Fruit fly (Drosophila melanogaster): Measurements from ENCODE around the gene CG7564.

Gene CG7564

DNA sequence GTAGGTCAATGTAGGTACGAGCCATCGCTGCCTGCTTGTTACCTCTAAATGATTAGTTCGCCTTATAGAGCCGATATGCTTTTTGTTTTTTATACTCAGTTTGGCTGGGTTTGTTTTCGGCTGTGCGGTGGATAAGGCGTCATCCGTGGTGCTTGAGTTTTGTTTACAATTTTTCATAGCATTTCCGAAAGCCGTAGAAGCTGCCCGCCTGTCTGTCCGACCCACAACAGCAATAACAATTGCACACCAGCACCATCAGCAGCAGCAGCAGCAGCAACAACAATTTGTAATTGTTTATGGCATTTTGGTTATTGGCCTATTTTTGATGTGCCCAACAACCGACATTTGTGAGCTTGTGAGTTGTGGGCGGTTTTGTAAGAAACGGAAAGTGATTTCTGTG, 54.6 kb downstream of the CG7564 start:
- TF ChIP-seq CG17806 (tag; optimal IDR thresholded peaks at IDR 0.05) (no peak), EcR (GFP tag; optimal IDR thresholded peaks at IDR 0.05) (no peak), CG10348 (GFP tag; IDR thresholded peaks at IDR 0.05) (no peak), gl (tag; optimal IDR thresholded peaks at IDR 0.05) (no peak), CG12605 (GFP tag; IDR thresholded peaks at IDR 0.05) (no peak), CG4496 (GFP tag; IDR thresholded peaks at IDR 0.05) (no peak), CG34367 (tag; optimal IDR thresholded peaks at IDR 0.05) (no peak), Snoo (tag; optimal IDR thresholded peaks at IDR 0.05) (no peak), CG15710 (tag; optimal IDR thresholded peaks at IDR 0.05) (no peak), rn (GFP tag; IDR thresholded peaks at IDR 0.05) (no peak), fd96Ca (GFP tag; IDR thresholded peaks at IDR 0.05) (no peak), Ets98B (GFP tag; IDR thresholded peaks at IDR 0.05) (no peak), Pif1A (GFP tag; optimal IDR thresholded peaks at IDR 0.05) (no peak), CG9948 (tag; optimal IDR thresholded peaks at IDR 0.05) (no peak)

DNA sequence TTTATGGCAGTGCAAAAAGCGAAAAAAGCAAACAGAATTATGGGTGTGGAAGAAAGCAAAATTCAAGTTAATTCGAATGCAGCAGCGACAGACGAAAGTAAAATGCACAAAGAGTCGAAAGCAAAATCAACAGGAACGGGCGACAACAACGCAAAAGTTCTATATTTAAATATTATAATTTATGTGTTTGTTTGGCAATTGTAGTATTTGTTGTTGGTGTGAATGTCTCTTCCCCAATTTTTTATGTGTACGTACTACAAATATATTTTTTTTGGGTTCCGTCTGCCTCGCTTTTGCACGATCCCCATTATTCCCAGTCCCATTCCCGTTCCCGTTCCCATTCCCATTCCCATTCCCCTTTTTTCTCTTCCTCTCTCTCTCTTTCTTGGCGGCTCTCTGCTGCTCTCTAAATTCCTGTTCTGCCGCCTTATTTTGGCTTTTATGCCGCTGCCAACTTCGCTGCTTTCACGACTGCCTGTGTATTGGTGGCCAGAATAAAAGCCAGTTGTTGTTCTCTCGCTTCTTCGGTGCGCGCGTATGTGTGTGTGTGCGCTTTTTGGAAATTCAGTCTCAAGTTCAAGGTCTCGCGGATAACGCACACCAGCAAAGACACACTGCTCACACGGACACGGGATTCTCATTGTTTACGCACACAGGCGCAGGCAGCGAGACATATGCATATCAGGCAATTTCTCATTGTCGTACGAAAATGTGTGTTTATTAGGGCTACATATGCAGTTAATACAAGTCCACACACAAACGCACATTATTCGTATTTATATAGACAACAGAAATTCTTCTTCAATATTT, 55.8 kb downstream of the CG7564 start:
- no peak for TF ChIP-seq CG34367 (tag; optimal IDR thresholded peaks at IDR 0.05)
- peak; percentile 80 for TF ChIP-seq CG13204 (GFP tag; optimal IDR thresholded peaks at IDR 0.05)
- TF ChIP-seq CG15710 (tag; optimal IDR thresholded peaks at IDR 0.05) = no peak
- TF ChIP-seq EcR (GFP tag; optimal IDR thresholded peaks at IDR 0.05) = peak; percentile 96
- TF ChIP-seq CG10348 (GFP tag; IDR thresholded peaks at IDR 0.05) = no peak
- peak; percentile 21 for TF ChIP-seq D1 (tag; optimal IDR thresholded peaks at IDR 0.05)
- TF ChIP-seq CG8159 (tag; optimal IDR thresholded peaks at IDR 0.05) = no peak
- no peak for TF ChIP-seq rn (GFP tag; IDR thresholded peaks at IDR 0.05)
- no peak for TF ChIP-seq CG17806 (tag; optimal IDR thresholded peaks at IDR 0.05)
- TF ChIP-seq CG14655 (GFP tag; optimal IDR thresholded peaks at IDR 0.05) = no peak
- TF ChIP-seq fd96Ca (GFP tag; IDR thresholded peaks at IDR 0.05) = 0 out of 3 replicates have a peak, but pooled peaks have one; percentile 25
- TF ChIP-seq Ets98B (GFP tag; IDR thresholded peaks at IDR 0.05) = no peak
- no peak for TF ChIP-seq CG12605 (GFP tag; IDR thresholded peaks at IDR 0.05)
- TF ChIP-seq gl (tag; optimal IDR thresholded peaks at IDR 0.05) = no peak
- TF ChIP-seq Pif1A (GFP tag; optimal IDR thresholded peaks at IDR 0.05) = no peak
- peak; percentile 50 for TF ChIP-seq Snoo (tag; optimal IDR thresholded peaks at IDR 0.05)
- no peak for TF ChIP-seq CG9948 (tag; optimal IDR thresholded peaks at IDR 0.05)
- TF ChIP-seq Pif1B (GFP tag; optimal IDR thresholded peaks at IDR 0.05) = peak; percentile 24
- TF ChIP-seq CG32121 (GFP tag; IDR thresholded peaks at IDR 0.05) = peak; percentile 40; the same call in 1 of the 2 replicates
- TF ChIP-seq CG8301 (tag; optimal IDR thresholded peaks at IDR 0.05) = no peak
- no peak for TF ChIP-seq CG4496 (GFP tag; IDR thresholded peaks at IDR 0.05)

DNA sequence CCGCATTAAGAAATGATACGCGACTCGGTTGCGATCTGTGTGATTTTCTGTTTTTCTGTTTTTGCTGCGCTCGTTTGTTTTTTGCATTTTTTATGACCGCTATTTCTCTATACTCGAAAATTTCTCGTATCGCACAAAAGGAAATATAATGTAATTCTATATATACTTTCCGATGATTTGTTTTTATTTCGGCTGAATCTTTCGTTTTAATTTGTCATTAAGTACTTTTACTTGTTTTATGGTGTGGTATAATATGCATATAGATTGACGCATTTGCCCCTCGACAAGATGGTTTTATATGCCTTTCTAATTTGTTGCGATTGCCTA, 56.4 kb downstream of the CG7564 start:
- TF ChIP-seq CG4496 (GFP tag; IDR thresholded peaks at IDR 0.05) (no peak), CG8159 (tag; optimal IDR thresholded peaks at IDR 0.05) (peak; percentile 2)

DNA sequence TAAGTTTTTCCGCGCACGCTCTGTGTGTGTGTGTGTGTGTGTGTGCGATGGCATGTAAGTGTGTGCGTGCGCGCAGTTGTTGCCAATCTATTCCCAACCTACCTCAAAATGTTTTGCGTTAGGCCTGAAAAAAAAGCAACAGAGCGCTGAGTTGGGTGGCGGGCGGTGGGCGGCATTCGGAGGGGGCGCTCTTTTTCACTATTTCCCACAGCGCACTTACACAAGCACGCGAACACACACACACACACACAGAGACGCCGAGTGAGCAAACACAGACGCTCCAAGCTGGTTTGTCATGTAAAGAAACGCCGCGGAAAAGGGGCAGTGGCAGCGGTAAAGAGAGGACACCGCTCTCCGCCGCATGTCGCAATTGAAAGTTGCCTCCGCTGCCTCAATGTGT, 58.0 kb downstream of the CG7564 start:
- TF ChIP-seq rn (GFP tag; IDR thresholded peaks at IDR 0.05) (no peak), CG15710 (tag; optimal IDR thresholded peaks at IDR 0.05) (no peak), Pif1A (GFP tag; optimal IDR thresholded peaks at IDR 0.05) (no peak), fd96Ca (GFP tag; IDR thresholded peaks at IDR 0.05) (peak; percentile 73), CG12605 (GFP tag; IDR thresholded peaks at IDR 0.05) (peak; percentile 61), CG34367 (tag; optimal IDR thresholded peaks at IDR 0.05) (no peak), D1 (tag; optimal IDR thresholded peaks at IDR 0.05) (no peak), Ets98B (GFP tag; IDR thresholded peaks at IDR 0.05) (peak; percentile 72; the same call in 1 of the 2 replicates), CG10348 (GFP tag; IDR thresholded peaks at IDR 0.05) (no peak), Pif1B (GFP tag; optimal IDR thresholded peaks at IDR 0.05) (no peak), CG17806 (tag; optimal IDR thresholded peaks at IDR 0.05) (no peak), CG8159 (tag; optimal IDR thresholded peaks at IDR 0.05) (no peak), CG32121 (GFP tag; IDR thresholded peaks at IDR 0.05) (peak; percentile 75), gl (tag; optimal IDR thresholded peaks at IDR 0.05) (no peak), Snoo (tag; optimal IDR thresholded peaks at IDR 0.05) (no peak), CG9948 (tag; optimal IDR thresholded peaks at IDR 0.05) (no peak), CG14655 (GFP tag; optimal IDR thresholded peaks at IDR 0.05) (peak; percentile 19), CG13204 (GFP tag; optimal IDR thresholded peaks at IDR 0.05) (peak; percentile 83), CG4496 (GFP tag; IDR thresholded peaks at IDR 0.05) (peak; percentile 65), EcR (GFP tag; optimal IDR thresholded peaks at IDR 0.05) (peak; percentile 47)

DNA sequence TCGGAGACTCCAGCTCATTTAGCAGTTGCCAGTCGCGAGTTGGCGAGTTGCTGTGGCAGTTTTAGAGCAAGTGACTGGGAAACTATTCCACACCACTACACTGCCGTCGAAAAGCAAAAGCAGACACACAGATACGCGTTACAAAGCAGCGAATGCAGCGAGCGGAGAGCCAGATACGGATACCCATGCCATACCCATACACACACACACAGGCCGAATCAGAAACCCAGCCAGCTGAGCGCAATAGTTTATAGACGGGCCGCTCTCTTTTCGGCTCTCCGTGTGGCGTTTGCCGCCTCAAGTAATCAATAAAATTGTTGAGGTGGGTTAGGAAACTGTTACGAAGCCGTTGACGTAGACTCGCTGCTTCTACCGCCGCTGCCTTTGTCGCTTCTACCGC, 59.7 kb downstream of the CG7564 start:
- no peak for TF ChIP-seq CG8159 (tag; optimal IDR thresholded peaks at IDR 0.05)
- no peak for TF ChIP-seq CG34367 (tag; optimal IDR thresholded peaks at IDR 0.05)
- TF ChIP-seq CG13204 (GFP tag; optimal IDR thresholded peaks at IDR 0.05) = peak; percentile 87
- no peak for TF ChIP-seq CG10348 (GFP tag; IDR thresholded peaks at IDR 0.05)
- TF ChIP-seq CG8301 (tag; optimal IDR thresholded peaks at IDR 0.05) = no peak
- no peak for TF ChIP-seq CG15710 (tag; optimal IDR thresholded peaks at IDR 0.05)
- no peak for TF ChIP-seq Snoo (tag; optimal IDR thresholded peaks at IDR 0.05)
- TF ChIP-seq Pif1B (GFP tag; optimal IDR thresholded peaks at IDR 0.05) = no peak
- TF ChIP-seq D1 (tag; optimal IDR thresholded peaks at IDR 0.05) = no peak
- no peak for TF ChIP-seq CG17806 (tag; optimal IDR thresholded peaks at IDR 0.05)
- TF ChIP-seq EcR (GFP tag; optimal IDR thresholded peaks at IDR 0.05) = peak; percentile 87
- TF ChIP-seq gl (tag; optimal IDR thresholded peaks at IDR 0.05) = no peak
- TF ChIP-seq Ets98B (GFP tag; IDR thresholded peaks at IDR 0.05) = peak; percentile 72
- no peak for TF ChIP-seq rn (GFP tag; IDR thresholded peaks at IDR 0.05)
- peak; percentile 53 for TF ChIP-seq CG32121 (GFP tag; IDR thresholded peaks at IDR 0.05)
- TF ChIP-seq fd96Ca (GFP tag; IDR thresholded peaks at IDR 0.05) = no peak; the same call in 2 of the 3 replicates
- peak; percentile 61; the same call in 2 of the 3 replicates for TF ChIP-seq CG4496 (GFP tag; IDR thresholded peaks at IDR 0.05)
- TF ChIP-seq CG14655 (GFP tag; optimal IDR thresholded peaks at IDR 0.05) = no peak
- TF ChIP-seq CG9948 (tag; optimal IDR thresholded peaks at IDR 0.05) = no peak
- TF ChIP-seq CG12605 (GFP tag; IDR thresholded peaks at IDR 0.05) = peak; percentile 59; the same call in 1 of the 2 replicates
- no peak for TF ChIP-seq Pif1A (GFP tag; optimal IDR thresholded peaks at IDR 0.05)
